Worm (Caenorhabditis elegans): ENCODE data around the gene Y51A2A.16.

DNA sequence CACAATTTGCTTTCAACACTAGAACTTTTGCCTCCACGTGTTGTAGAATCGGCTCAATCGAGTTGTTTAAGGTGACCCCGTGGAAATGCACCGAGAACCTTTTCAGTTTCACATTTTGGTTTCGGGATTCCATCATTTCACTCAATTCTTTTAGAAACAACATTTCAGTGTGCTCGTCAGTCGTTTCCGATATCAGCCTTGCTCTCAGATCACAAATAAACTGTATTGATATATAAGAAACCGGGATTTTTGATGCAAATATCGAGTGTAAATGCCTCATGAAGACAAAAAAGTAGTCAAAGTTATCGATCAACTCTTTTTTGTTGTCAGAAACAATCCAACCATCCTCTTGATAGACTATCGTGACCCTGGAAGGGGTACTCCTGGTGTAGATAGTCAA lies 15.2 kb downstream of the Y51A2A.16 start:
- TF ChIP-seq him-1 (tag; optimal IDR thresholded peaks at IDR 0.05) (no peak), dao-5 (tag; optimal IDR thresholded peaks at IDR 0.05) (no peak), W03F9.2 (tag; optimal IDR thresholded peaks at IDR 0.05) (no peak)
